Fruit fly (Drosophila melanogaster) whole organism, embryonic: Measurements from ENCODE around the gene CG14960.

Experiments used
- Adf1 ChIP-seq: fragments of 200-800 bp; sonication (Bioruptor generic); IDR thresholded peaks from 2 replicates; pipeline ENCODE4 v1.3.6; 2022; ENCODE audit warnings: missing biosample characterization, missing genetic modification characterization
- CG10274 ChIP-seq: fragments of 200-800 bp; sonication (Bioruptor generic); optimal IDR thresholded peaks from 3 replicates; lab custom pipeline; 2017; ENCODE audit warnings: missing biosample characterization, mild to moderate bottlenecking, missing genetic modification characterization
- CG11560 ChIP-seq: fragments of 200-800 bp; sonication (Bioruptor generic); IDR thresholded peaks from 3 replicates; pipeline ENCODE4 v1.3.6; 2022; ENCODE audit warnings: missing biosample characterization, missing genetic modification characterization
- CG12104 ChIP-seq: fragments of 200-800 bp; sonication (Bioruptor generic); optimal IDR thresholded peaks from 3 replicates; lab custom pipeline; 2016; ENCODE audit warnings: missing biosample characterization, missing genetic modification characterization
- CG12155 ChIP-seq: fragments of 200-800 bp; sonication (Bioruptor generic); optimal IDR thresholded peaks from 3 replicates; lab custom pipeline; 2016; ENCODE audit warnings: missing biosample characterization, missing genetic modification characterization
- CG13424 ChIP-seq: fragments of 200-800 bp; sonication (Bioruptor generic); optimal IDR thresholded peaks from 2 replicates; lab custom pipeline; 2019; ENCODE audit warnings: missing biosample characterization, mild to moderate bottlenecking, missing genetic modification characterization, moderate library complexity
- CG14014 ChIP-seq: fragments of 200-800 bp; sonication (Bioruptor generic); IDR thresholded peaks from 2 replicates; pipeline ENCODE4 v1.3.6; 2022; ENCODE audit warnings: missing biosample characterization, missing genetic modification characterization
- CG14667 ChIP-seq: fragments of 200-800 bp; sonication (Bioruptor generic); IDR thresholded peaks from 2 replicates; pipeline ENCODE4 v1.3.6; 2022; ENCODE audit warnings: missing biosample characterization, missing genetic modification characterization
- CG16813 ChIP-seq: fragments of 200-800 bp; sonication (Bioruptor generic); IDR thresholded peaks from 3 replicates; pipeline ENCODE4 v1.3.6; 2022; ENCODE audit warnings: missing biosample characterization, missing genetic modification characterization; ENCODE audit not compliant: partially characterized antibody
- CG17385 ChIP-seq: fragments of 200-800 bp; sonication (Bioruptor generic); optimal IDR thresholded peaks from 3 replicates; lab custom pipeline; 2018; ENCODE audit warnings: missing biosample characterization, mild to moderate bottlenecking, missing genetic modification characterization
- CG32532 ChIP-seq: fragments of 200-800 bp; sonication (Bioruptor generic); IDR thresholded peaks from 2 replicates; pipeline ENCODE4 v1.3.6; 2022; ENCODE audit warnings: missing biosample characterization, missing genetic modification characterization
- CG6654 ChIP-seq: fragments of 200-800 bp; sonication (Bioruptor generic); optimal IDR thresholded peaks from 2 replicates; lab custom pipeline; 2017; ENCODE audit warnings: missing biosample characterization, mild to moderate bottlenecking, missing genetic modification characterization
- CG6813 ChIP-seq: fragments of 200-800 bp; sonication (Bioruptor generic); optimal IDR thresholded peaks from 2 replicates; lab custom pipeline; 2017; ENCODE audit warnings: missing biosample characterization, missing genetic modification characterization, mild to moderate bottlenecking, moderate library complexity, missing genetic modification reagents
- Drgx ChIP-seq: fragments of 200-800 bp; sonication (Bioruptor generic); IDR thresholded peaks from 2 replicates; pipeline ENCODE4 v1.3.6; 2022; ENCODE audit warnings: missing biosample characterization, missing genetic modification characterization
- E2f2 ChIP-seq: fragments of 200-800 bp; sonication (Bioruptor generic); IDR thresholded peaks from 2 replicates; pipeline ENCODE4 v1.3.6; 2022; ENCODE audit warnings: missing biosample characterization, missing genetic modification characterization
- Gsc ChIP-seq: fragments of 200-800 bp; sonication (Bioruptor generic); IDR thresholded peaks from 2 replicates; pipeline ENCODE4 v1.3.6; 2022; ENCODE audit warnings: missing biosample characterization, missing genetic modification characterization
- Hr39 ChIP-seq: fragments of >200 bp; optimal IDR thresholded peaks from 2 replicates; lab custom pipeline; 2017
- MESR4 ChIP-seq: fragments of 200-800 bp; sonication (Bioruptor generic); optimal IDR thresholded peaks from 2 replicates; lab custom pipeline; 2018; ENCODE audit warnings: missing biosample characterization, mild to moderate bottlenecking, missing genetic modification characterization, moderate library complexity
- Side ChIP-seq: fragments of 200-800 bp; sonication (Bioruptor generic); optimal IDR thresholded peaks from 2 replicates; lab custom pipeline; 2016; ENCODE audit warnings: missing biosample characterization, missing genetic modification characterization
- bowl ChIP-seq: fragments of 200-800 bp; sonication (Bioruptor generic); IDR thresholded peaks from 2 replicates; pipeline ENCODE4 v1.3.6; 2022; ENCODE audit warnings: missing biosample characterization, missing genetic modification characterization
- bsh ChIP-seq, 2 experiments: fragments of 200-800 bp; sonication (Bioruptor generic); optimal IDR thresholded peaks; 2 replicates each; lab custom pipeline; 2017 to 2018; ENCODE audit warnings: mild to moderate bottlenecking in 2 of 2, missing biosample characterization in 2 of 2, missing genetic modification characterization in 2 of 2, moderate library complexity in 1 of 2
- chn ChIP-seq: fragments of 200-800 bp; sonication (Bioruptor generic); optimal IDR thresholded peaks from 2 replicates; lab custom pipeline; 2016; ENCODE audit warnings: missing biosample characterization, missing genetic modification characterization
- corto ChIP-seq: fragments of 200-800 bp; sonication (Bioruptor generic); optimal IDR thresholded peaks from 2 replicates; lab custom pipeline; 2016; ENCODE audit warnings: missing biosample characterization, mild to moderate bottlenecking, missing genetic modification characterization, moderate library complexity
- da ChIP-seq: fragments of 200-800 bp; sonication (Bioruptor generic); optimal IDR thresholded peaks from 2 replicates; lab custom pipeline; 2016; ENCODE audit warnings: missing biosample characterization, missing genetic modification characterization
- ewg ChIP-seq: fragments of 200-800 bp; sonication (Bioruptor generic); optimal IDR thresholded peaks from 3 replicates; lab custom pipeline; 2017; ENCODE audit warnings: mild to moderate bottlenecking, missing biosample characterization, missing genetic modification reagents, missing genetic modification characterization
- ind ChIP-seq: fragments of 200-800 bp; sonication (Bioruptor generic); optimal IDR thresholded peaks from 3 replicates; lab custom pipeline; 2016; ENCODE audit warnings: missing biosample characterization, missing genetic modification characterization
- insv ChIP-seq, 2 experiments: fragments of 200-800 bp; sonication (Bioruptor generic); optimal IDR thresholded peaks; 3 replicates each; lab custom pipeline; 2016 to 2018; ENCODE audit warnings: missing biosample characterization in 2 of 2, missing genetic modification characterization in 2 of 2
- lbe ChIP-seq: fragments of 200-800 bp; sonication (Bioruptor generic); optimal IDR thresholded peaks from 2 replicates; lab custom pipeline; 2016; ENCODE audit warnings: missing biosample characterization, mild to moderate bottlenecking, missing genetic modification characterization
- lola ChIP-seq, 3 experiments: fragments of >200 bp in 2 of 3; fragments of 200-800 bp in 1 of 3; sonication (Bioruptor generic) in 1 of 3; optimal IDR thresholded peaks; 2 replicates each; lab custom pipeline; 2017 to 2019; ENCODE audit warnings: missing biosample characterization in 3 of 3, missing genetic modification characterization in 3 of 3, mild to moderate bottlenecking in 1 of 3, moderate library complexity in 1 of 3
- nom ChIP-seq: fragments of 200-800 bp; sonication (Bioruptor generic); optimal IDR thresholded peaks from 2 replicates; lab custom pipeline; 2017; ENCODE audit warnings: missing biosample characterization, missing genetic modification characterization, mild to moderate bottlenecking, moderate library complexity, missing genetic modification reagents
- p53 ChIP-seq: fragments of 200-800 bp; sonication (Bioruptor generic); optimal IDR thresholded peaks from 2 replicates; lab custom pipeline; 2016; ENCODE audit warnings: missing biosample characterization, missing genetic modification characterization
- sens ChIP-seq: fragments of 200-800 bp; sonication (Bioruptor generic); peaks from one replicate; lab custom pipeline; 2016; ENCODE audit warnings: missing biosample characterization, missing genetic modification characterization
- sisA ChIP-seq: fragments of 200-800 bp; sonication (Bioruptor generic); IDR thresholded peaks from 2 replicates; pipeline ENCODE4 v1.3.6; 2022; ENCODE audit warnings: missing biosample characterization, missing genetic modification characterization
- sob ChIP-seq: fragments of 200-800 bp; sonication (Bioruptor generic); IDR thresholded peaks from 2 replicates; pipeline ENCODE4 v1.3.6; 2022; ENCODE audit warnings: missing biosample characterization, missing genetic modification characterization
- vnd ChIP-seq: fragments of 200-800 bp; sonication (Bioruptor generic); IDR thresholded peaks from 3 replicates; pipeline ENCODE4 v1.3.6; 2022; ENCODE audit warnings: missing biosample characterization, missing genetic modification characterization; ENCODE audit not compliant: partially characterized antibody

CG14960 gene

DNA sequence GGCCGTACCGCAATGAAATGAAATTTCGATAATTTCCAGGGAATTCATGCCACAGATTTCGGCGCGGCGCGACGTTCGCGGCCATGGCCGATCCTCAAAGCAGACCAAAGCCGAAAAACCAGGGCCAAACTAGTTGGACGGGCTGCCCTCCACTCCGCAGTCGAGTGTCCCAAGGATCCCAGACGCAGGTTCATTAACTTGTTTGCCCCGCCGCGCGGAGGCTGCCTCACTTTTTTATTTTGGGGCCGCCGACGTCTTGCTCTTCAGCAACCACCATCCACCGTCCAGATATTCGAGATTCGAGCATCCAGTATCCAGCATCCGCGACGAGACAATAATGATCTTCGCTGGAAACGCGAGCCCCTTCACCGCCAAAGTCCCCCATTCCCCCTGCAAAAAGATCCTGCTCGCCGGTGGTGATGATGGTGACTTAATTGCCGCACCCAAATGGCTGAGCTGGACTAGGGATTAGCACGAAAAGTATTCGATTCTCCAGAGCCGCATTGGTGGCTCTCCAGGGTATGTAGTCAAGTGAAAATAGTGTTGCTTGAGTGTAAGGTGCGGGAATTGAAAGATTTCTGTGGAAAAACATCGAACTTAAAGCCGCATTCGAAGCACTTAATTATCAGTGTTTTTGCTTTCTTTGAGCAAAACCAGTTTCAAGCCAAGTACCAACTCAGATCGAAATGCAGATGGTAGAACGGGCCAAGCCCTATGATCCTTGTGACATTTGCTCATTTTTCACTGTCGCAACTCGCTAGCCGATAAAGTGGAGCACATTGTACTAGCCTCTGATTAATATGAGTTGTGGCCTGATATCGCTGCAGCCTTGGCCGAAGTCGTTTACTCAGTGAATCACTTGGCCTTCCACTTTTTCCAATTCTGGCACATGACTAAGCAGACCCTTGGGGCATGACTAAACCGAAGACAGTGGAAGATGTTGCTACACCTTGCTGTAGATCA lies 28.4 kb upstream of the CG14960 start:
- TF ChIP-seq chn (no peak), vnd (GFP tag; lab: Robert Waterston, UW) (no peak), corto (peak; percentile 18), CG32532 (no peak), Hr39 (lab: Kevin White, UChicago) (no peak), lola (GFP tag; optimal IDR thresholded peaks at IDR 0.05; lab: Kevin White, UChicago) (no peak), CG12155 (GFP tag; lab: Kevin White, UChicago) (no peak), p53 (GFP tag; lab: Kevin White, UChicago) (no peak), CG17385 (GFP tag; lab: Kevin White, UChicago) (no peak), Side (no peak), CG16813 (GFP tag; lab: Robert Waterston, UW) (0 out of 3 replicates have a peak, but pooled peaks have one; percentile 27), nom (GFP tag; lab: Kevin White, UChicago) (peak; percentile 5), sens (GFP tag; lab: Kevin White, UChicago) (peak; percentile 6), sob (no peak), insv (GFP tag; optimal IDR thresholded peaks at IDR 0.05; lab: Kevin White, UChicago) (no peak)

DNA sequence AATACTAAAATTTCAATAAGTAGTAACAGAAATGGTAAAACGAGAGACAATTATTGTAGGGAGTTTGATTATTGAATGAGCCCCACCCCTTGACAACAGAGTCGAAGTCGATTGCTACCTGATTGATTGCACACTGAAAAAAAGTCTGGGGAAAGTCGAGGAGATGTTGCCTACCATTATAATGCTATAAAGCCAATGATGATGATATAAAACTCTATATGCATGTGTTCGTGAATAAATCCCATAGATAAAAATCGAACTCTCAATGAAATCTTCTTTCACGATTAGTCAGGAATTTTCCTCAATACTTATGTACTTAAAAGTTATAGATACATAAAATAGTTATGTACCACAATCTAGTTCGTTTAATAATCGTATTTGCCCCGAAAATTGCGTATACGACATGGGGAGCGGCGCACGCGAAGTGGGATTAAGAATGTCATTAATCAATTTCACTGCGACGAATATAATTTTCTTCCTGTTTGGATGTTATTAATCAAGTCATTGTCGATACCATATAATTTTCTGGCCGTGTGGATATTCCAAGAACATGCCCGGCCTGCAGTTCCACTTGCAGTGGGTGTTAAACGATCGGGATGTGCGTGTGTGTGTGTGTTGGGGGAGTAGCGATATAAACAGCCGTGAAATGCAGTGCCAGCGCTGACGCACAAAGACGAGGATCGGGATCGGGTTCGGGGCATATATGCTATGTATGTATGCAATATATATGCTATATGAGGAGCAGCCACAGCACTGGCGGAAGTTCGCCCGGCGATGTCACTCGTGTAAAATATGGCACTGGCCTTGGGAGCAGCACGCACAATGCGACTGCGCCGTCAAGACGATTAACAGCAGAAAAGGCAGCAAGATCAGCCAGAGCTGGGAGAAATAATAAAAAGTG lies 26.3 kb upstream of the CG14960 start, which contains the start of gene CG12078:
CG12078 (minus strand) TSS at position 51 of the 901 bp plus-strand sequence.
- TF ChIP-seq ewg (GFP tag; lab: Kevin White, UChicago) = no peak
- TF ChIP-seq CG13424 (tag; lab: Kevin White, UChicago) = no peak
- no peak for TF ChIP-seq CG12104 (GFP tag; lab: Kevin White, UChicago)
- no peak for TF ChIP-seq sisA (GFP tag; lab: Robert Waterston, UW)
- TF ChIP-seq da (GFP tag; lab: Kevin White, UChicago) = no peak
- no peak for TF ChIP-seq CG6813 (GFP tag; lab: Kevin White, UChicago)
- TF ChIP-seq CG14667 (GFP tag; lab: Robert Waterston, UW) = no peak
- no peak for TF ChIP-seq CG10274 (GFP tag; lab: Kevin White, UChicago)
- TF ChIP-seq E2f2 (GFP tag; lab: Robert Waterston, UW) = no peak
- TF ChIP-seq CG11560 = no peak
- TF ChIP-seq ind = no peak
- TF ChIP-seq Gsc (GFP tag; lab: Robert Waterston, UW) = no peak
- no peak for TF ChIP-seq CG14014 (GFP tag; lab: Robert Waterston, UW)
- no peak for TF ChIP-seq Adf1 (GFP tag; lab: Robert Waterston, UW)
- TF ChIP-seq MESR4 (GFP tag; lab: Kevin White, UChicago) = no peak

DNA sequence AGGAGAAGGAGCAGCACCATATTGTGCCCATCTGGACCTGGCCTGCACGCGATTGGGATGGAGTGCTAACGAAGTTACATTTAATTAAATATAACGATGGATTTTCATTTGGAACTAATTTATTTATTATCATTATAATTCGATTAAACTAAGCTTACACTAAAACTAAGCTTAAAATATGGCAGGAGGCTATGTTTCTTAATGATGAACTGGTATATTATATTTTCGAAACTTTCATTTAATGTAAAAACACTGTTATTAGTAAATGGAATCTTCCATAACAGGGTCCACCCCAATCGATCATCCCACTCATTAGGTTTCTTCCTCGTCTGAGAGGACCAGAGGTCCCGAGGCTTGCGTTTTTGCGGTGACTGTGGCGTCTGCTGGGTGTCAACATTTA lies 25.6 kb upstream of the CG14960 start:
- TF ChIP-seq bsh (GFP tag; optimal IDR thresholded peaks at IDR 0.05; lab: Kevin White, UChicago) (peak in 1 of 2 experiments; percentile 64), lbe (GFP tag; lab: Kevin White, UChicago) (peak; percentile 51), bowl (GFP tag; lab: Robert Waterston, UW) (no peak), corto (peak; percentile 22), Drgx (GFP tag; lab: Robert Waterston, UW) (0 out of 2 replicates have a peak, but pooled peaks have one; percentile 15), CG6654 (no peak), nom (GFP tag; lab: Kevin White, UChicago) (peak; percentile 94)
